Fruit fly (Drosophila melanogaster) whole organism, embryonic: ENCODE data around the gene CG33795.
A peak's percentile ranks its signal among the peaks of the same experiment; 100 is the strongest.

ENCODE experiments used
- Adf1 ChIP-seq: fragments of 200-800 bp; sonication (Bioruptor generic); IDR thresholded peaks from 2 replicates; pipeline ENCODE4 v1.3.6; 2022; ENCODE audit warnings: missing biosample characterization, missing genetic modification characterization
- CG10366 ChIP-seq: fragments of 200-800 bp; sonication (Bioruptor generic); IDR thresholded peaks from 2 replicates; pipeline ENCODE4 v1.3.6; 2022; ENCODE audit warnings: missing biosample characterization, missing genetic modification characterization
- CG10543 ChIP-seq: fragments of 200-800 bp; sonication (Bioruptor generic); optimal IDR thresholded peaks from 3 replicates; lab custom pipeline; 2017; ENCODE audit warnings: missing biosample characterization, mild to moderate bottlenecking, missing genetic modification characterization, moderate library complexity
- CG11504 ChIP-seq: fragments of 200-800 bp; sonication (Bioruptor generic); optimal IDR thresholded peaks from 3 replicates; lab custom pipeline; 2019; ENCODE audit warnings: missing biosample characterization, mild to moderate bottlenecking, missing genetic modification characterization, moderate library complexity
- CG13424 ChIP-seq: fragments of 200-800 bp; sonication (Bioruptor generic); optimal IDR thresholded peaks from 2 replicates; lab custom pipeline; 2019; ENCODE audit warnings: missing biosample characterization, mild to moderate bottlenecking, missing genetic modification characterization, moderate library complexity
- CG14441 ChIP-seq: fragments of 200-800 bp; sonication (Bioruptor generic); IDR thresholded peaks from 2 replicates; pipeline ENCODE4 v1.3.6; 2022; ENCODE audit warnings: missing biosample characterization, missing genetic modification characterization
- CG15011 ChIP-seq: fragments of 200-800 bp; sonication (Bioruptor generic); optimal IDR thresholded peaks from 3 replicates; lab custom pipeline; 2018; ENCODE audit warnings: missing biosample characterization, mild to moderate bottlenecking, missing genetic modification characterization
- CG17385 ChIP-seq: fragments of 200-800 bp; sonication (Bioruptor generic); optimal IDR thresholded peaks from 3 replicates; lab custom pipeline; 2018; ENCODE audit warnings: missing biosample characterization, mild to moderate bottlenecking, missing genetic modification characterization
- CG2120 ChIP-seq: fragments of 200-800 bp; sonication (Bioruptor generic); optimal IDR thresholded peaks from 3 replicates; lab custom pipeline; 2016; ENCODE audit warnings: missing biosample characterization, missing genetic modification characterization
- CG3281 ChIP-seq: fragments of 200-800 bp; sonication (Bioruptor generic); optimal IDR thresholded peaks from 3 replicates; lab custom pipeline; 2017; ENCODE audit warnings: missing biosample characterization, mild to moderate bottlenecking, missing genetic modification characterization
- CG34376 ChIP-seq: fragments of 200-800 bp; sonication (Bioruptor generic); optimal IDR thresholded peaks from 2 replicates; lab custom pipeline; 2018; ENCODE audit warnings: missing biosample characterization, mild to moderate bottlenecking, missing genetic modification characterization
- CG3847 ChIP-seq: fragments of 200-800 bp; sonication (Bioruptor generic); IDR thresholded peaks from 2 replicates; pipeline ENCODE4 v1.3.6; 2022; ENCODE audit warnings: missing biosample characterization, missing genetic modification characterization
- CG6689 ChIP-seq: fragments of 200-800 bp; sonication (Bioruptor generic); IDR thresholded peaks from 2 replicates; pipeline ENCODE4 v1.3.6; 2022; ENCODE audit warnings: missing biosample characterization, missing genetic modification characterization
- CG7928 ChIP-seq: fragments of 200-800 bp; sonication (Bioruptor generic); optimal IDR thresholded peaks from 2 replicates; lab custom pipeline; 2017; ENCODE audit warnings: missing biosample characterization, mild to moderate bottlenecking, missing genetic modification characterization
- Dip2 ChIP-seq: fragments of 200-800 bp; sonication (Bioruptor generic); IDR thresholded peaks from 2 replicates; pipeline ENCODE4 v1.3.6; 2022; ENCODE audit warnings: missing biosample characterization, missing genetic modification characterization
- Drgx ChIP-seq: fragments of 200-800 bp; sonication (Bioruptor generic); IDR thresholded peaks from 2 replicates; pipeline ENCODE4 v1.3.6; 2022; ENCODE audit warnings: missing biosample characterization, missing genetic modification characterization
- Elba2 ChIP-seq: fragments of 200-800 bp; sonication (Bioruptor generic); optimal IDR thresholded peaks from 3 replicates; lab custom pipeline; 2016; ENCODE audit warnings: missing biosample characterization, missing genetic modification characterization
- Mes4 ChIP-seq: fragments of 200-800 bp; sonication (Bioruptor generic); optimal IDR thresholded peaks from 2 replicates; lab custom pipeline; 2016; ENCODE audit warnings: missing biosample characterization, missing genetic modification characterization
- NC2α ChIP-seq: fragments of 200-800 bp; sonication (Bioruptor generic); optimal IDR thresholded peaks from 2 replicates; lab custom pipeline; 2016; ENCODE audit warnings: missing biosample characterization, missing genetic modification characterization
- NFAT ChIP-seq: fragments of 200-800 bp; sonication (Bioruptor generic); IDR thresholded peaks from 2 replicates; pipeline ENCODE4 v1.3.6; 2022; ENCODE audit warnings: missing biosample characterization, missing genetic modification characterization
- Nf-YB ChIP-seq: fragments of 200-800 bp; sonication (Bioruptor generic); optimal IDR thresholded peaks from 3 replicates; lab custom pipeline; 2019; ENCODE audit warnings: missing biosample characterization, mild to moderate bottlenecking, missing genetic modification characterization, moderate library complexity
- Opbp ChIP-seq: fragments of 200-800 bp; sonication (Bioruptor generic); IDR thresholded peaks from 3 replicates; pipeline ENCODE4 v1.3.6; 2022; ENCODE audit warnings: missing biosample characterization, missing genetic modification characterization; ENCODE audit not compliant: partially characterized antibody
- Taf1 ChIP-seq: fragments of 200-800 bp; sonication (Bioruptor generic); IDR thresholded peaks from 2 replicates; pipeline ENCODE4 v1.3.6; 2022; ENCODE audit warnings: missing biosample characterization, missing genetic modification characterization
- Trl ChIP-seq, 3 experiments: fragments of >200 bp in 2 of 3; fragments of 200-800 bp in 1 of 3; sonication (Bioruptor generic) in 1 of 3; optimal IDR thresholded peaks; 2 replicates in 1 of 3; 3 replicates in 2 of 3; lab custom pipeline; 2016 to 2017; ENCODE audit warnings: missing biosample characterization in 1 of 3, missing genetic modification characterization in 1 of 3
- Usf ChIP-seq: fragments of 200-800 bp; sonication (Bioruptor generic); optimal IDR thresholded peaks from 2 replicates; lab custom pipeline; 2017; ENCODE audit warnings: missing genotype, missing biosample characterization, missing genetic modification characterization
- Vsx1 ChIP-seq: fragments of 200-800 bp; sonication (Bioruptor generic); optimal IDR thresholded peaks from 2 replicates; lab custom pipeline; 2017; ENCODE audit warnings: missing biosample characterization, mild to moderate bottlenecking, missing genetic modification characterization, missing genetic modification reagents
- YL-1 ChIP-seq: fragments of 200-800 bp; sonication (Bioruptor generic); optimal IDR thresholded peaks from 3 replicates; lab custom pipeline; 2017; ENCODE audit warnings: missing biosample characterization, mild to moderate bottlenecking, missing genetic modification characterization
- bowl ChIP-seq: fragments of 200-800 bp; sonication (Bioruptor generic); IDR thresholded peaks from 2 replicates; pipeline ENCODE4 v1.3.6; 2022; ENCODE audit warnings: missing biosample characterization, missing genetic modification characterization
- ci ChIP-seq: fragments of 200-800 bp; sonication (Bioruptor generic); IDR thresholded peaks from 3 replicates; pipeline ENCODE4 v1.3.6; 2022; ENCODE audit warnings: missing biosample characterization, missing genetic modification characterization
- crol ChIP-seq: fragments of 200-800 bp; sonication (Bioruptor generic); IDR thresholded peaks from 2 replicates; pipeline ENCODE4 v1.3.6; 2022; ENCODE audit warnings: missing biosample characterization, missing genetic modification characterization
- danr ChIP-seq: fragments of 200-800 bp; sonication (Bioruptor generic); IDR thresholded peaks from 2 replicates; pipeline ENCODE4 v1.3.6; 2022; ENCODE audit warnings: missing biosample characterization, missing genetic modification characterization
- en ChIP-seq: fragments of 200-800 bp; sonication (Bioruptor generic); optimal IDR thresholded peaks from 2 replicates; lab custom pipeline; 2016; ENCODE audit warnings: missing biosample characterization, missing genetic modification characterization
- gcm ChIP-seq: fragments of 200-800 bp; sonication (Bioruptor generic); optimal IDR thresholded peaks from 2 replicates; lab custom pipeline; 2019; ENCODE audit warnings: missing biosample characterization, mild to moderate bottlenecking, missing genetic modification characterization, moderate library complexity
- inv ChIP-seq: fragments of 200-800 bp; sonication (Bioruptor generic); IDR thresholded peaks from 2 replicates; pipeline ENCODE4 v1.3.6; 2022; ENCODE audit warnings: missing biosample characterization, missing genetic modification characterization; ENCODE audit not compliant: partially characterized antibody
- kah ChIP-seq: fragments of 200-800 bp; sonication (Bioruptor generic); optimal IDR thresholded peaks from 2 replicates; lab custom pipeline; 2018; ENCODE audit warnings: missing biosample characterization, mild to moderate bottlenecking, missing genetic modification characterization
- lbe ChIP-seq: fragments of 200-800 bp; sonication (Bioruptor generic); optimal IDR thresholded peaks from 2 replicates; lab custom pipeline; 2016; ENCODE audit warnings: missing biosample characterization, mild to moderate bottlenecking, missing genetic modification characterization
- lola ChIP-seq, 3 experiments: fragments of >200 bp in 2 of 3; fragments of 200-800 bp in 1 of 3; sonication (Bioruptor generic) in 1 of 3; optimal IDR thresholded peaks; 2 replicates each; lab custom pipeline; 2017 to 2019; ENCODE audit warnings: missing biosample characterization in 3 of 3, missing genetic modification characterization in 3 of 3, mild to moderate bottlenecking in 1 of 3, moderate library complexity in 1 of 3
- nom ChIP-seq: fragments of 200-800 bp; sonication (Bioruptor generic); optimal IDR thresholded peaks from 2 replicates; lab custom pipeline; 2017; ENCODE audit warnings: missing biosample characterization, missing genetic modification characterization, mild to moderate bottlenecking, moderate library complexity, missing genetic modification reagents
- repo ChIP-seq: fragments of 200-800 bp; sonication (Bioruptor generic); optimal IDR thresholded peaks from 2 replicates; lab custom pipeline; 2016; ENCODE audit warnings: missing biosample characterization, missing genetic modification characterization
- sisA ChIP-seq: fragments of 200-800 bp; sonication (Bioruptor generic); IDR thresholded peaks from 2 replicates; pipeline ENCODE4 v1.3.6; 2022; ENCODE audit warnings: missing biosample characterization, missing genetic modification characterization
- sr ChIP-seq: fragments of 200-800 bp; sonication (Bioruptor generic); IDR thresholded peaks from 3 replicates; pipeline ENCODE4 v1.3.6; 2022; ENCODE audit warnings: missing biosample characterization, missing genetic modification characterization
- tio ChIP-seq: fragments of 200-800 bp; sonication (Bioruptor generic); optimal IDR thresholded peaks from 2 replicates; lab custom pipeline; 2017; ENCODE audit warnings: missing biosample characterization, missing genetic modification characterization, inconsistent platforms
- tna ChIP-seq: fragments of 200-800 bp; sonication (Bioruptor generic); IDR thresholded peaks from 2 replicates; pipeline ENCODE4 v1.3.6; 2022; ENCODE audit warnings: missing biosample characterization, missing genetic modification characterization; ENCODE audit not compliant: partially characterized antibody
- wor ChIP-seq: fragments of 200-800 bp; sonication (Bioruptor generic); IDR thresholded peaks from 2 replicates; pipeline ENCODE4 v1.3.6; 2022; ENCODE audit warnings: missing biosample characterization, missing genetic modification characterization
- zf30C ChIP-seq: fragments of 200-800 bp; sonication (Bioruptor generic); optimal IDR thresholded peaks from 3 replicates; lab custom pipeline; 2018; ENCODE audit warnings: missing biosample characterization, mild to moderate bottlenecking, missing genetic modification characterization

CG33795 gene

dm6 chr3L:16215816-16216215 lies 44.6 kb upstream of the CG33795 start:
- peak; percentile 37 for TF ChIP-seq lbe (GFP tag; lab: Kevin White, UChicago)
- no peak for TF ChIP-seq CG3281 (GFP tag; lab: Kevin White, UChicago)

DNA sequence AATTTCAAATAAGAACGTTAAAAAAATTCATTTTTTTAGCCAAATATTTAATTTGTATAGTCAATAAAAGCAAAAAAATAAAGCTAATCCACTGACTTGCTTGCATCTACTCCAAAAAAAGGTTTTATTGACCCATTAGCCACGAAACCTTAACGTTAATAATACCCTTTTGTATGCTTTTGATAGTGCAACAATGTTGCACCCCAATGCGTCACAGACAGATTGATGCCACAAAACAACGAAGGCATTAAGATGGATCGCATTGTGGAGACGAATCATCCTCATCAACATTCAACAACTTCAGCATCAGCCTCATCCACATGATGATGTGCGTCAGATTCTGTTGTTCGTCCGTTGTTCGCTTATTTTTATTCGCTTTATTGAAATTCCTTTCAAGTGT lies 44.2 kb upstream of the CG33795 start:
- TF ChIP-seq Usf (GFP tag; lab: Kevin White, UChicago), result no peak
- TF ChIP-seq bowl, result no peak
- no peak for TF ChIP-seq zf30C
- TF ChIP-seq CG15011 (GFP tag; lab: Kevin White, UChicago), result no peak
- no peak for TF ChIP-seq Dip2 (GFP tag; lab: Robert Waterston, UW)
- TF ChIP-seq en (GFP tag; lab: Kevin White, UChicago), result no peak
- no peak for TF ChIP-seq CG11504
- TF ChIP-seq CG34376 (GFP tag; lab: Kevin White, UChicago), result no peak
- no peak for TF ChIP-seq sisA
- no peak for TF ChIP-seq gcm (GFP tag; lab: Kevin White, UChicago)
- no peak for TF ChIP-seq CG14441
- no peak for TF ChIP-seq Opbp (GFP tag; lab: Robert Waterston, UW)
- TF ChIP-seq Mes4 (GFP tag; lab: Kevin White, UChicago), result no peak
- TF ChIP-seq inv (GFP tag; lab: Robert Waterston, UW), result no peak
- no peak for TF ChIP-seq CG10543 (GFP tag; lab: Kevin White, UChicago)
- no peak for TF ChIP-seq Elba2 (GFP tag; lab: Kevin White, UChicago)
- no peak for TF ChIP-seq ci
- no peak for TF ChIP-seq Adf1 (GFP tag; lab: Robert Waterston, UW)

dm6 chr3L:16214533-16215207 lies 43.5 kb upstream of the CG33795 start:
- TF ChIP-seq CG17385 (GFP tag; lab: Kevin White, UChicago) (no peak), CG13424 (tag; lab: Kevin White, UChicago) (no peak), Vsx1 (GFP tag; lab: Kevin White, UChicago) (no peak), kah (no peak), zf30C (no peak), Trl (optimal IDR thresholded peaks at IDR 0.05; lab: Kevin White, UChicago) (no peak), Trl (GFP tag; optimal IDR thresholded peaks at IDR 0.05; lab: Kevin White, UChicago) (no peak), tio (no peak), tna (GFP tag; lab: Robert Waterston, UW) (no peak), CG7928 (GFP tag; lab: Kevin White, UChicago) (no peak), CG10366 (GFP tag; lab: Robert Waterston, UW) (no peak), crol (GFP tag; lab: Robert Waterston, UW) (peak; percentile 51), repo (GFP tag; lab: Kevin White, UChicago) (no peak), bowl (no peak), lola (GFP tag; optimal IDR thresholded peaks at IDR 0.05; lab: Kevin White, UChicago) (no peak), Nf-YB (GFP tag; lab: Kevin White, UChicago) (no peak), NFAT (GFP tag; lab: Robert Waterston, UW) (no peak), YL-1 (no peak), CG3847 (GFP tag; lab: Robert Waterston, UW) (no peak), nom (peak; percentile 27), wor (GFP tag; lab: Robert Waterston, UW) (no peak), Taf1 (GFP tag; lab: Robert Waterston, UW) (no peak), danr (GFP tag; lab: Robert Waterston, UW) (no peak), NC2α (no peak), sr (GFP tag; lab: Robert Waterston, UW) (peak; percentile 48; the same call in 1 of the 3 replicates), CG6689 (no peak), Drgx (GFP tag; lab: Robert Waterston, UW) (peak; percentile 43; the same call in 1 of the 2 replicates), CG2120 (GFP tag; lab: Kevin White, UChicago) (no peak)
